Fruit fly (Drosophila melanogaster) whole organism, wandering third instar larva: ENCODE measurements around the gene CG15172.
A peak's percentile ranks its signal among the peaks of the same experiment; 100 is the strongest.

ENCODE experiments used
- Abd-B ChIP-seq: fragments of >200 bp; optimal IDR thresholded peaks from 2 replicates; lab custom pipeline; 2017; ENCODE audit warnings: missing biosample characterization, missing genetic modification characterization
- CG32264 ChIP-seq: fragments of 200-800 bp; sonication (Bioruptor generic); optimal IDR thresholded peaks from 2 replicates; lab custom pipeline; 2016; ENCODE audit warnings: missing biosample characterization, missing genetic modification characterization
- CG9705 ChIP-seq: fragments of 200-800 bp; sonication (Bioruptor generic); optimal IDR thresholded peaks from 2 replicates; lab custom pipeline; 2018; ENCODE audit warnings: missing biosample characterization, mild to moderate bottlenecking, missing genetic modification characterization
- CrebA ChIP-seq: fragments of 200-800 bp; sonication (Bioruptor generic); optimal IDR thresholded peaks from 2 replicates; lab custom pipeline; 2016; ENCODE audit warnings: missing biosample characterization, mild to moderate bottlenecking, missing genetic modification characterization, borderline replicate concordance
- Dfd ChIP-seq: fragments of >200 bp; optimal IDR thresholded peaks from 2 replicates; lab custom pipeline; 2017; ENCODE audit warnings: missing biosample characterization, missing genetic modification characterization
- Dif ChIP-seq: fragments of 200-275, 200-300 bp; sonication (Bioruptor generic); optimal IDR thresholded peaks from 2 replicates; lab custom pipeline; 2018; ENCODE audit warnings: missing biosample characterization, missing genetic modification characterization; ENCODE audit not compliant: partially characterized antibody
- GATAd ChIP-seq: sonication (Bioruptor generic); optimal IDR thresholded peaks from 2 replicates; lab custom pipeline; 2016; ENCODE audit warnings: missing biosample characterization, missing genetic modification characterization
- HLH106 ChIP-seq: fragments of 200-800 bp; optimal IDR thresholded peaks from 3 replicates; lab custom pipeline; 2019; ENCODE audit warnings: missing biosample characterization, mild to moderate bottlenecking, missing genetic modification characterization, moderate library complexity
- Hnf4 ChIP-seq: fragments of 200-800 bp; sonication (Bioruptor generic); optimal IDR thresholded peaks from 2 replicates; lab custom pipeline; 2016; ENCODE audit warnings: missing biosample characterization, mild to moderate bottlenecking, missing genetic modification characterization
- Hr78 ChIP-seq: fragments of >200 bp; optimal IDR thresholded peaks from 2 replicates; lab custom pipeline; 2017; ENCODE audit warnings: missing biosample characterization, missing genetic modification characterization
- Hr83 ChIP-seq: fragments of 200-300 bp; sonication (Bioruptor generic); optimal IDR thresholded peaks from 2 replicates; lab custom pipeline; 2016; ENCODE audit warnings: missing biosample characterization, mild to moderate bottlenecking, missing genetic modification characterization, moderate library complexity; ENCODE audit not compliant: poor library complexity, severe bottlenecking
- Jra ChIP-seq: sonication (Bioruptor generic); optimal IDR thresholded peaks from 2 replicates; lab custom pipeline; 2016; ENCODE audit warnings: missing biosample characterization, missing genetic modification characterization
- Mio ChIP-seq: sonication (Bioruptor generic); optimal IDR thresholded peaks from 2 replicates; lab custom pipeline; 2016; ENCODE audit warnings: missing biosample characterization, missing genetic modification characterization
- Myc ChIP-seq: fragments of >200 bp; optimal IDR thresholded peaks from 2 replicates; lab custom pipeline; 2017
- N ChIP-seq: fragments of >200 bp; optimal IDR thresholded peaks from 2 replicates; lab custom pipeline; 2018; ENCODE audit warnings: missing biosample characterization, missing external identifiers, missing genetic modification characterization
- OdsH ChIP-seq: fragments of 200-800 bp; sonication (Bioruptor generic); optimal IDR thresholded peaks from 2 replicates; lab custom pipeline; 2016; ENCODE audit warnings: missing biosample characterization, mild to moderate bottlenecking, missing genetic modification characterization
- Sp1 ChIP-seq: fragments of 200-800 bp; sonication (Bioruptor generic); optimal IDR thresholded peaks from 3 replicates; lab custom pipeline; 2019; ENCODE audit warnings: missing biosample characterization, mild to moderate bottlenecking, missing genetic modification characterization, moderate library complexity
- Vsx2 ChIP-seq: fragments of 200-300, 225-300 bp; sonication (Bioruptor generic); optimal IDR thresholded peaks from 2 replicates; lab custom pipeline; 2018; ENCODE audit warnings: missing biosample characterization, missing genetic modification characterization; ENCODE audit not compliant: partially characterized antibody
- br ChIP-seq: fragments of 200-800 bp; sonication (Bioruptor generic); optimal IDR thresholded peaks from 2 replicates; lab custom pipeline; 2016; ENCODE audit warnings: missing biosample characterization, missing genetic modification characterization
- brk ChIP-seq: fragments of 200-800 bp; sonication (Bioruptor generic); optimal IDR thresholded peaks from 2 replicates; lab custom pipeline; 2016; ENCODE audit warnings: missing biosample characterization, mild to moderate bottlenecking, missing genetic modification characterization
- dl ChIP-seq, 2 experiments: fragments of 175-275, 200-275 bp in 1 of 2; fragments of 200-275 bp in 1 of 2; sonication (Bioruptor generic); optimal IDR thresholded peaks; lab custom pipeline; 2018; ENCODE audit warnings: mild to moderate bottlenecking in 2 of 2, missing biosample characterization in 2 of 2, missing genetic modification characterization in 2 of 2, moderate library complexity in 2 of 2; ENCODE audit not compliant: partially characterized antibody in 2 of 2, insufficient read depth in 1 of 2
- dmrt93B ChIP-seq: fragments of 200-800 bp; sonication (Bioruptor generic); optimal IDR thresholded peaks from 2 replicates; lab custom pipeline; 2018; ENCODE audit warnings: missing biosample characterization, mild to moderate bottlenecking, missing genetic modification characterization
- dsf ChIP-seq: sonication (Bioruptor generic); optimal IDR thresholded peaks from 2 replicates; lab custom pipeline; 2016; ENCODE audit warnings: missing biosample characterization, missing genetic modification characterization, borderline replicate concordance
- ey ChIP-seq: fragments of 200-800 bp; sonication (Bioruptor generic); optimal IDR thresholded peaks from 2 replicates; lab custom pipeline; 2016; ENCODE audit warnings: missing biosample characterization, missing genetic modification characterization
- foxo ChIP-seq, 2 experiments: fragments of 200-800 bp; sonication (Bioruptor generic); optimal IDR thresholded peaks; 2 replicates in 1 of 2; 3 replicates in 1 of 2; lab custom pipeline; 2016 to 2017; ENCODE audit warnings: missing biosample characterization in 2 of 2, missing genetic modification characterization in 2 of 2
- fru ChIP-seq: fragments of 200-800 bp; sonication (Bioruptor generic); optimal IDR thresholded peaks from 3 replicates; lab custom pipeline; 2016; ENCODE audit warnings: missing biosample characterization, mild to moderate bottlenecking, missing genetic modification characterization
- h ChIP-seq: fragments of 200-800 bp; sonication (Bioruptor generic); optimal IDR thresholded peaks from 3 replicates; lab custom pipeline; 2016; ENCODE audit warnings: missing biosample characterization, mild to moderate bottlenecking, missing genetic modification characterization
- jim ChIP-seq: fragments of 175-275, 200-325 bp; sonication (Bioruptor generic); optimal IDR thresholded peaks from 2 replicates; lab custom pipeline; 2016; ENCODE audit warnings: missing biosample characterization, mild to moderate bottlenecking, missing genetic modification characterization
- lola ChIP-seq: fragments of >200 bp; optimal IDR thresholded peaks from 2 replicates; lab custom pipeline; 2017; ENCODE audit warnings: missing biosample characterization, missing genetic modification characterization
- pan ChIP-seq: fragments of >200 bp; optimal IDR thresholded peaks from 2 replicates; lab custom pipeline; 2017
- psq ChIP-seq: fragments of 200-800 bp; sonication (Bioruptor generic); optimal IDR thresholded peaks from 3 replicates; lab custom pipeline; 2017; ENCODE audit warnings: missing biosample characterization, mild to moderate bottlenecking, missing genetic modification characterization, moderate library complexity
- rgr ChIP-seq: fragments of 200-800 bp; sonication (Bioruptor generic); optimal IDR thresholded peaks from 3 replicates; lab custom pipeline; 2016; ENCODE audit warnings: missing biosample characterization, mild to moderate bottlenecking, missing genetic modification characterization
- sage ChIP-seq: fragments of 200-800 bp; sonication (Bioruptor generic); optimal IDR thresholded peaks from 2 replicates; lab custom pipeline; 2016; ENCODE audit warnings: missing biosample characterization, mild to moderate bottlenecking, missing genetic modification characterization
- sv ChIP-seq: fragments of 200-800 bp; sonication (Bioruptor generic); optimal IDR thresholded peaks from 3 replicates; lab custom pipeline; 2016; ENCODE audit warnings: missing biosample characterization, missing genetic modification characterization
- tai ChIP-seq: sonication (Bioruptor generic); optimal IDR thresholded peaks from 2 replicates; lab custom pipeline; 2016; ENCODE audit warnings: missing biosample characterization, missing genetic modification characterization
- usp ChIP-seq: fragments of >200 bp; optimal IDR thresholded peaks from 2 replicates; lab custom pipeline; 2017; ENCODE audit warnings: missing biosample characterization, missing genetic modification characterization
- woc ChIP-seq: sonication (Bioruptor generic); optimal IDR thresholded peaks from 2 replicates; lab custom pipeline; 2016; ENCODE audit warnings: missing biosample characterization, mild to moderate bottlenecking, missing genetic modification characterization

Gene CG15172

dm6 chr2L:19009130-19009529 lies 13.1 kb upstream of the CG15172 start, which contains the start of gene RpL30 (continued):
- TF ChIP-seq sage (GFP tag; lab: Kevin White, UChicago) (peak; percentile 33), N (GFP tag; lab: Kevin White, UChicago) (no peak), tai (GFP tag; lab: Kevin White, UChicago) (no peak), brk (GFP tag; lab: Kevin White, UChicago) (no peak), Hnf4 (GFP tag; lab: Kevin White, UChicago) (peak; percentile 81), Mio (GFP tag; lab: Kevin White, UChicago) (peak; percentile 71), CG32264 (peak; percentile 68), CrebA (GFP tag; lab: Kevin White, UChicago) (no peak), Myc (lab: Kevin White, UChicago) (peak; percentile 97), Hr83 (peak; percentile 85)

DNA sequence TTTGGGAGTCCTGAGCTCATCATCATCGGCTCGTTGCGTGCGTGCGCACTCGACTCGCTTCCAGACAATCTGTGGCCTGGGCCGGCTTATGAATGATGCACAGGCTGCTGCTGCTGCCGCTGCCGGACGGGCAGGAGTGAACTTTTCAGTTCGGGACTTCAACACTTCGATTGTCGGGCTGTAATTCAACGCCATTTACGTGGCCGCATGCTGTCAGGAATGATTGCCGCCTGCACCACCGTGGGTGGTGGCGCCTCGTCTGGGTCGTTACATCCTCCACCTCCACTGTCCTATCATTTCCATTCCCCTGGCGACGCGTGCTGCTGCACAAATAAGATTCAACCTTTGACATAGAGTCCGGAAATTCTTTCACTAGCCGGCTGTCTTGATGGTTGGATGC lies 12.2 kb upstream of the CG15172 start:
- TF ChIP-seq Sp1 (GFP tag; lab: Kevin White, UChicago) = no peak
- TF ChIP-seq foxo (GFP tag; optimal IDR thresholded peaks at IDR 0.05; lab: Kevin White, UChicago) = no peak
- TF ChIP-seq lola (GFP tag; lab: Kevin White, UChicago) = no peak
- no peak for TF ChIP-seq dmrt93B (GFP tag; lab: Kevin White, UChicago)
- TF ChIP-seq ey (GFP tag; lab: Kevin White, UChicago) = no peak
- TF ChIP-seq Mio (GFP tag; lab: Kevin White, UChicago) = no peak
- TF ChIP-seq CrebA (GFP tag; lab: Kevin White, UChicago) = no peak
- TF ChIP-seq psq (GFP tag; lab: Kevin White, UChicago) = no peak
- no peak for TF ChIP-seq Myc (lab: Kevin White, UChicago)
- no peak for TF ChIP-seq dsf
- no peak for TF ChIP-seq CG9705
- no peak for TF ChIP-seq Jra (GFP tag; lab: Kevin White, UChicago)
- TF ChIP-seq br (GFP tag; lab: Kevin White, UChicago) = no peak
- TF ChIP-seq sv = no peak
- TF ChIP-seq, all 38 proteins: peak for 0

DNA sequence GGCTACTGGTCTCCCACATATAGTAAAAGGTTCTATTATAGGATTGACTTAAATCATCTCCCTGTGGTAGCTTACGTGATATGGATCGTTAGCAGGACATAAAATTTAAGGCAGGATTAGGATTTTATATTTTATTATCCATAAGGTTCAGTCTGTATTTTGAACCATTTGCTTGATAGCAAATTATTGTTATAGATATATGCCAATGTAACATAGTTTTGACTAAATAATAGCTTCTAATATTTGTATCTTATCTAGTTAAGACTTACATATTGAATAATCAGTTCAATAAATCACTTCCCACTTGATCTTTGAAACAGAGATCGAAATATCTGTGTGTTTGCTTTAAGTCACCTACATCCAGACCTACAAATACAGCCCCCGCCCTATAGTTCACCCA lies 11.7 kb upstream of the CG15172 start, which contains the start of gene robl37BC:
robl37BC (plus strand) TSS at position 301 of the 400 bp plus-strand sequence.
- no peak for TF ChIP-seq Dfd
- no peak for TF ChIP-seq lola (GFP tag; lab: Kevin White, UChicago)
- no peak for TF ChIP-seq foxo (GFP tag; optimal IDR thresholded peaks at IDR 0.05; lab: Kevin White, UChicago)
- no peak for TF ChIP-seq Mio (GFP tag; lab: Kevin White, UChicago)
- TF ChIP-seq OdsH (GFP tag; lab: Kevin White, UChicago) = no peak
- TF ChIP-seq h (GFP tag; lab: Kevin White, UChicago) = no peak
- TF ChIP-seq Vsx2 (GFP tag; lab: Kevin White, UChicago) = no peak
- TF ChIP-seq dmrt93B (GFP tag; lab: Kevin White, UChicago) = no peak
- TF ChIP-seq Abd-B (GFP tag; lab: Kevin White, UChicago) = no peak
- TF ChIP-seq Hr78 (GFP tag; lab: Kevin White, UChicago) = no peak
- TF ChIP-seq woc (GFP tag; lab: Kevin White, UChicago) = no peak
- no peak for TF ChIP-seq psq (GFP tag; lab: Kevin White, UChicago)
- no peak for TF ChIP-seq GATAd (GFP tag; lab: Kevin White, UChicago)
- TF ChIP-seq CG32264 = no peak
- TF ChIP-seq HLH106 (tag; lab: Kevin White, UChicago) = no peak
- TF ChIP-seq Myc (lab: Kevin White, UChicago) = no peak

dm6 chr2L:19011895-19012645 lies 10.1 kb upstream of the CG15172 start:
- TF ChIP-seq Sp1 (GFP tag; lab: Kevin White, UChicago) (peak; percentile 75), foxo (GFP tag; optimal IDR thresholded peaks at IDR 0.05; lab: Kevin White, UChicago) (peak in 1 of 2 experiments; percentile 77), OdsH (GFP tag; lab: Kevin White, UChicago) (peak; percentile 61), Mio (GFP tag; lab: Kevin White, UChicago) (no peak), Myc (lab: Kevin White, UChicago) (no peak), rgr (GFP tag; lab: Kevin White, UChicago) (peak; percentile 73), Hr78 (GFP tag; lab: Kevin White, UChicago) (no peak), GATAd (GFP tag; lab: Kevin White, UChicago) (no peak), dl (GFP tag; optimal IDR thresholded peaks at IDR 0.05; lab: Kevin White, UChicago; ENCODE audit: insufficient read depth in 1 of 2, partially characterized antibody in 2 of 2) (no peak), dsf (no peak), fru (GFP tag; lab: Kevin White, UChicago) (peak; percentile 84), ey (GFP tag; lab: Kevin White, UChicago) (peak; percentile 81), jim (GFP tag; lab: Kevin White, UChicago) (no peak), pan (lab: Kevin White, UChicago) (no peak), sage (GFP tag; lab: Kevin White, UChicago) (no peak), h (GFP tag; lab: Kevin White, UChicago) (peak; percentile 80), dmrt93B (GFP tag; lab: Kevin White, UChicago) (peak; percentile 52), sv (peak; percentile 66), woc (GFP tag; lab: Kevin White, UChicago) (peak; percentile 68), Hr83 (no peak), lola (GFP tag; lab: Kevin White, UChicago) (no peak), CrebA (GFP tag; lab: Kevin White, UChicago) (no peak), Vsx2 (GFP tag; lab: Kevin White, UChicago) (no peak), Dif (GFP tag; lab: Kevin White, UChicago) (no peak), brk (GFP tag; lab: Kevin White, UChicago) (peak; percentile 25), N (GFP tag; lab: Kevin White, UChicago) (no peak), CG32264 (no peak), CG9705 (no peak), usp (GFP tag; lab: Kevin White, UChicago) (no peak), Abd-B (GFP tag; lab: Kevin White, UChicago) (no peak), Hnf4 (GFP tag; lab: Kevin White, UChicago) (peak; percentile 43)
